Fruit fly (Drosophila melanogaster): ENCODE data around the gene Decay.
A peak's percentile ranks its signal among the peaks of the same experiment; 100 is the strongest.

DNA sequence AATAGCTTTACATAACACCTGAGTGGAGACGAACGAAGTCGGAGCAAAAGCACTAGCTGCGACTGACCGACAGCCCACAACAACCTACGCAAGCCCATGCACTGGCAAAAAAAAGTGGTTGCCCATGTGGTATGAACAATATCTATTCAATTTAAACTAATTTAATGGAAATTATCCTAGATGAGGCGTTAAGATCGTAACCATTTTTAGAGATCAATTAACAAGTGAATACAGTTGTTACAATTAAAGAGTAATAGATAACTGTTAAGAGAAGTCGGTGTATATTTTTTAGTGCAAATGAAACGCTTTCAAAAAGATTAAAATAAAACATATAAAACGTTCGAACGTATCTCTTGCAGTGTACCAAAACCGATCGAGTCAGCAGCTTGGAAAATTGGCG lies 4.6 kb downstream of the Decay start:
- TF ChIP-seq CG9948 (tag; optimal IDR thresholded peaks at IDR 0.05) (no peak), CG34367 (tag; optimal IDR thresholded peaks at IDR 0.05) (peak; percentile 47), EcR (GFP tag; optimal IDR thresholded peaks at IDR 0.05) (no peak), CG15710 (tag; optimal IDR thresholded peaks at IDR 0.05) (no peak), CG32121 (GFP tag; IDR thresholded peaks at IDR 0.05) (peak; percentile 76), CG13204 (GFP tag; optimal IDR thresholded peaks at IDR 0.05) (no peak)

Data from whole organism, pupa.